Worm (Caenorhabditis elegans) whole organism, mixed stage, embryonic: ENCODE data around the gene T28A8.6.

ENCODE experiments used
- elt-3 ChIP-seq: fragments of 150-350 bp; optimal IDR thresholded peaks from 2 replicates; lab custom pipeline; 2014; ENCODE audit warnings: missing biosample characterization, missing genetic modification characterization
- nhr-12 ChIP-seq: fragments of 150-350 bp; optimal IDR thresholded peaks from 2 replicates; lab custom pipeline; 2014; ENCODE audit warnings: missing biosample characterization, missing genetic modification characterization
- nhr-2 ChIP-seq: fragments of 150-350 bp; optimal IDR thresholded peaks from 2 replicates; lab custom pipeline; 2014; ENCODE audit warnings: missing biosample characterization, missing genetic modification characterization
- nhr-237 ChIP-seq: fragments of 150-350 bp; optimal IDR thresholded peaks from 2 replicates; lab custom pipeline; 2014; ENCODE audit warnings: missing biosample characterization, missing genetic modification characterization
- nhr-28 ChIP-seq: fragments of 150-350 bp; optimal IDR thresholded peaks from 2 replicates; lab custom pipeline; 2014; ENCODE audit warnings: missing biosample characterization, missing genetic modification characterization
- nhr-76 ChIP-seq: sonication (generic microtip); optimal IDR thresholded peaks from 2 replicates; lab custom pipeline; 2017; ENCODE audit warnings: missing biosample characterization, missing genetic modification characterization
- unc-39 ChIP-seq: fragments of 150-350 bp; optimal IDR thresholded peaks from 2 replicates; lab custom pipeline; 2014; ENCODE audit warnings: missing biosample characterization, missing genetic modification characterization
- unc-62 ChIP-seq: fragments of 150-350 bp; optimal IDR thresholded peaks from 2 replicates; lab custom pipeline; 2014; ENCODE audit warnings: missing biosample characterization, missing genetic modification reagents, missing genetic modification characterization
- ztf-11 ChIP-seq: fragments of 150-350 bp; optimal IDR thresholded peaks from 2 replicates; lab custom pipeline; 2014; ENCODE audit warnings: missing biosample characterization, missing genetic modification characterization

ce11 chrIII:13505718-13506117 lies 6.7 kb downstream of the T28A8.6 start, which contains the start of gene T28A8.3:
- no peak for TF ChIP-seq nhr-237 (tag; lab: Kevin White, UChicago)
- TF ChIP-seq elt-3, result no peak
- no peak for TF ChIP-seq nhr-12 (tag; lab: Kevin White, UChicago)
- TF ChIP-seq unc-39, result no peak
- TF ChIP-seq unc-62 (GFP tag; lab: Kevin White, UChicago), result no peak
- TF ChIP-seq nhr-2 (tag; lab: Kevin White, UChicago), result no peak
- TF ChIP-seq nhr-76, result no peak
- no peak for TF ChIP-seq nhr-28 (tag; lab: Kevin White, UChicago)
- TF ChIP-seq ztf-11 (tag; lab: Kevin White, UChicago), result no peak
